Worm (Caenorhabditis elegans) whole organism, L4 larva: ENCODE measurements around the gene hum-6.

ENCODE experiments used
- ama-1 ChIP-seq: fragments of 150-350 bp; optimal IDR thresholded peaks from 2 replicates; lab custom pipeline; 2014; ENCODE audit warnings: inconsistent platforms, mixed read lengths
- daf-8 ChIP-seq: fragments of 200-800 bp; sonication (Bioruptor generic); IDR thresholded peaks from 2 replicates; pipeline ENCODE4 v1.3.6; 2022; ENCODE audit warnings: missing genetic modification characterization, missing compliant biosample characterization
- fkh-10 ChIP-seq: fragments of 150-350 bp; optimal IDR thresholded peaks from 2 replicates; lab custom pipeline; 2014; ENCODE audit warnings: missing biosample characterization, missing genetic modification reagents, missing genetic modification characterization
- lin-13 ChIP-seq: fragments of 150-350 bp; optimal IDR thresholded peaks from 2 replicates; lab custom pipeline; 2014; ENCODE audit warnings: missing biosample characterization, missing genetic modification reagents, missing genetic modification characterization
- lin-15B ChIP-seq: fragments of 150-350 bp; sonication (generic microtip); optimal IDR thresholded peaks from 3 replicates; lab custom pipeline; 2014; ENCODE audit warnings: missing biosample characterization, missing genetic modification characterization
- mep-1 ChIP-seq: fragments of 150-350 bp; sonication (generic microtip); optimal IDR thresholded peaks from 3 replicates; lab custom pipeline; 2014; ENCODE audit warnings: missing biosample characterization, missing genetic modification characterization
- nhr-10 ChIP-seq: fragments of 150-350 bp; optimal IDR thresholded peaks from 2 replicates; lab custom pipeline; 2014; ENCODE audit warnings: missing biosample characterization, missing genetic modification characterization
- nhr-237 ChIP-seq: sonication (generic microtip); optimal IDR thresholded peaks from 2 replicates; lab custom pipeline; 2017; ENCODE audit warnings: missing biosample characterization, missing genetic modification characterization
- nhr-42 ChIP-seq: fragments of 200-800 bp; sonication (Bioruptor generic); IDR thresholded peaks from 2 replicates; pipeline ENCODE4 v1.3.6; 2022; ENCODE audit warnings: missing genetic modification characterization, missing compliant biosample characterization
- nhr-76 ChIP-seq: fragments of 150-350 bp; optimal IDR thresholded peaks from 2 replicates; lab custom pipeline; 2014; ENCODE audit warnings: missing biosample characterization, missing genetic modification characterization
- zip-2 ChIP-seq: fragments of 150-350 bp; optimal IDR thresholded peaks from 2 replicates; lab custom pipeline; 2014; ENCODE audit warnings: missing biosample characterization, missing genetic modification characterization

- TF ChIP-seq nhr-76 (tag; lab: Kevin White, UChicago) (no peak), daf-8 (GFP tag; lab: Robert Waterston, UW) (no peak), nhr-237 (no peak), zip-2 (tag; lab: Kevin White, UChicago) (no peak), mep-1 (tag; lab: Kevin White, UChicago) (no peak), nhr-42 (no peak), fkh-10 (GFP tag; lab: Kevin White, UChicago) (no peak), nhr-10 (tag; lab: Kevin White, UChicago) (no peak), lin-13 (no peak), ama-1 (no peak), lin-15B (no peak)
Observed at ce11 chrX:2303253-2303652, 371 bp downstream of the hum-6 start.
